Worm (Caenorhabditis elegans) whole organism, L4 larva: Measurements from ENCODE around the gene F07C3.9.

ENCODE experiments used
- Y5F2A.4 ChIP-seq: fragments of 200-800 bp; sonication (Bioruptor generic); optimal IDR thresholded peaks from 2 replicates; lab custom pipeline; 2018; ENCODE audit warnings: mild to moderate bottlenecking, missing genetic modification characterization, missing compliant biosample characterization
- dmd-9 ChIP-seq: fragments of 200-800 bp; sonication (Bioruptor generic); IDR thresholded peaks from 2 replicates; pipeline ENCODE4 v1.3.6; 2022; ENCODE audit warnings: missing genetic modification reagents, missing genetic modification characterization, missing compliant biosample characterization
- nhr-25 ChIP-seq: sonication (generic microtip); optimal IDR thresholded peaks from 2 replicates; lab custom pipeline; 2017; ENCODE audit warnings: missing genetic modification characterization, mild to moderate bottlenecking, missing compliant biosample characterization, antibody characterized with exemption, moderate library complexity, borderline replicate concordance; ENCODE audit not compliant: insufficient read depth
- nhr-6 ChIP-seq: fragments of 150-350 bp; optimal IDR thresholded peaks from 2 replicates; lab custom pipeline; 2014; ENCODE audit warnings: missing biosample characterization, missing genetic modification characterization
- unc-130 ChIP-seq: sonication (generic microtip); optimal IDR thresholded peaks from 2 replicates; lab custom pipeline; 2016; ENCODE audit warnings: missing genetic modification reagents, missing genetic modification characterization, missing compliant biosample characterization
- ztf-11 ChIP-seq: fragments of 150-350 bp; optimal IDR thresholded peaks from 2 replicates; lab custom pipeline; 2014; ENCODE audit warnings: missing biosample characterization, missing genetic modification characterization

- TF ChIP-seq nhr-6 (tag; lab: Kevin White, UChicago) (peak; percentile 17), unc-130 (GFP tag; lab: Kevin White, UChicago) (no peak), dmd-9 (GFP tag; lab: Robert Waterston, UW) (no peak), ztf-11 (tag; lab: Kevin White, UChicago) (no peak), nhr-25 (tag; lab: Kevin White, UChicago) (peak; percentile 30), Y5F2A.4 (GFP tag; lab: Kevin White, UChicago) (no peak)
Observed at ce11 chrV:9212499-9212898, 41.9 kb downstream of the F07C3.9 start.
